Worm (Caenorhabditis elegans): ENCODE data around the gene T08G3.13.
A peak's percentile ranks its signal among the peaks of the same experiment; 100 is the strongest.

The T08G3.13 gene

ce11 chrV:16406357-16406756 is 41.5 kb upstream of the T08G3.13 start:
- no peak for TF ChIP-seq lin-32 (GFP tag; optimal IDR thresholded peaks at IDR 0.05)
- peak; percentile 57 for TF ChIP-seq zip-8 (tag; optimal IDR thresholded peaks at IDR 0.05)
- no peak for TF ChIP-seq bed-3 (GFP tag; optimal IDR thresholded peaks at IDR 0.05)
- TF ChIP-seq cnd-1 (tag; optimal IDR thresholded peaks at IDR 0.05) = no peak
- TF ChIP-seq blmp-1 (tag; optimal IDR thresholded peaks at IDR 0.05) = no peak
- TF ChIP-seq sptf-1 (tag; optimal IDR thresholded peaks at IDR 0.05) = no peak

- no peak for TF ChIP-seq ceh-83 (GFP tag; optimal IDR thresholded peaks at IDR 0.05)
- no peak for TF ChIP-seq unc-39 (tag; optimal IDR thresholded peaks at IDR 0.05)
- no peak for TF ChIP-seq bed-3 (GFP tag; optimal IDR thresholded peaks at IDR 0.05)
- TF ChIP-seq pha-4 (tag; optimal IDR thresholded peaks at IDR 0.05) = no peak
- no peak for TF ChIP-seq nhr-28 (tag; optimal IDR thresholded peaks at IDR 0.05)
- TF ChIP-seq unc-62 (GFP tag; optimal IDR thresholded peaks at IDR 0.05) = no peak
- TF ChIP-seq nhr-12 (tag; optimal IDR thresholded peaks at IDR 0.05) = no peak
- no peak for TF ChIP-seq sem-2 (GFP tag; optimal IDR thresholded peaks at IDR 0.05)
- TF ChIP-seq blmp-1 (tag; optimal IDR thresholded peaks at IDR 0.05) = no peak
- TF ChIP-seq lin-32 (GFP tag; optimal IDR thresholded peaks at IDR 0.05) = no peak
- no peak for TF ChIP-seq lin-13 (tag; optimal IDR thresholded peaks at IDR 0.05)
- no peak for TF ChIP-seq mls-2 (tag; optimal IDR thresholded peaks at IDR 0.05)
- TF ChIP-seq M03D4.4 (tag; optimal IDR thresholded peaks at IDR 0.05) = no peak
- no peak for TF ChIP-seq unc-120 (tag; optimal IDR thresholded peaks at IDR 0.05; ENCODE audit: poor library complexity, severe bottlenecking)
- TF ChIP-seq nhr-76 (tag; optimal IDR thresholded peaks at IDR 0.05) = no peak
- no peak for TF ChIP-seq drap-1 (GFP tag; optimal IDR thresholded peaks at IDR 0.05)
- TF ChIP-seq tbx-8 (GFP tag; optimal IDR thresholded peaks at IDR 0.05) = no peak
- no peak for TF ChIP-seq snpc-4 (tag; optimal IDR thresholded peaks at IDR 0.05)
- no peak for TF ChIP-seq zip-8 (tag; optimal IDR thresholded peaks at IDR 0.05)
- no peak for TF ChIP-seq sptf-1 (tag; optimal IDR thresholded peaks at IDR 0.05)
These were observed 40.2 kb upstream of the T08G3.13 start, which contains the start of gene F26D2.3 for ce11 chrV:16407663-16408062. F26D2.3 (plus strand) TSS chrV:16407963.

ce11 chrV:16410521-16410920 is 37.3 kb upstream of the T08G3.13 start, which contains the start of gene srh-145:
srh-145 (plus strand) TSS chrV:16410713.
- TF ChIP-seq nhr-76 (tag; optimal IDR thresholded peaks at IDR 0.05) = no peak

- TF ChIP-seq drap-1 (GFP tag; optimal IDR thresholded peaks at IDR 0.05) = no peak
- TF ChIP-seq cnd-1 (tag; optimal IDR thresholded peaks at IDR 0.05) = no peak
- TF ChIP-seq hlh-1 (tag; optimal IDR thresholded peaks at IDR 0.05) = no peak
- no peak for TF ChIP-seq elt-1 (tag; optimal IDR thresholded peaks at IDR 0.05; ENCODE audit: borderline replicate concordance, insufficient read depth)
- no peak for TF ChIP-seq lin-13 (tag; optimal IDR thresholded peaks at IDR 0.05)
These were observed 30.8 kb upstream of the T08G3.13 start, which contains the start of gene str-55 for ce11 chrV:16417014-16417413. str-55 (minus strand) TSS chrV:16417114.

ce11 chrV:16419769-16420168 is 28.1 kb upstream of the T08G3.13 start, which contains the start of gene F26D2.16:
F26D2.16 (minus strand) TSS chrV:16419869.
- TF ChIP-seq ces-1 (GFP tag; optimal IDR thresholded peaks at IDR 0.05) (no peak), mls-2 (tag; optimal IDR thresholded peaks at IDR 0.05) (no peak), cnd-1 (tag; optimal IDR thresholded peaks at IDR 0.05) (no peak), pha-4 (tag; optimal IDR thresholded peaks at IDR 0.05) (no peak), hlh-1 (tag; optimal IDR thresholded peaks at IDR 0.05) (no peak), elt-3 (tag; optimal IDR thresholded peaks at IDR 0.05) (no peak), nhr-28 (tag; optimal IDR thresholded peaks at IDR 0.05) (no peak), nhr-76 (tag; optimal IDR thresholded peaks at IDR 0.05) (no peak), unc-120 (tag; optimal IDR thresholded peaks at IDR 0.05; ENCODE audit: poor library complexity, severe bottlenecking) (no peak), ham-2 (GFP tag; optimal IDR thresholded peaks at IDR 0.05) (no peak), nhr-237 (tag; optimal IDR thresholded peaks at IDR 0.05) (no peak), ceh-39 (tag; optimal IDR thresholded peaks at IDR 0.05) (no peak), unc-39 (tag; optimal IDR thresholded peaks at IDR 0.05) (no peak), flh-1 (GFP tag; optimal IDR thresholded peaks at IDR 0.05) (no peak), ceh-83 (GFP tag; optimal IDR thresholded peaks at IDR 0.05) (no peak), lsy-2 (tag; optimal IDR thresholded peaks at IDR 0.05) (no peak), unc-62 (GFP tag; optimal IDR thresholded peaks at IDR 0.05) (no peak), sptf-1 (tag; optimal IDR thresholded peaks at IDR 0.05) (no peak), blmp-1 (tag; optimal IDR thresholded peaks at IDR 0.05) (no peak), lin-32 (GFP tag; optimal IDR thresholded peaks at IDR 0.05) (no peak)

Measured in whole organism, mixed stage, embryonic.